Fruit fly (Drosophila melanogaster) Kc167 (cell line): ENCODE results near the gene CrebA.

Experiments
- Myc ChIP-seq: fragments of >200 bp; optimal IDR thresholded peaks from 2 replicates; lab custom pipeline; 2017; ENCODE audit warnings: missing external identifiers
- Sin3A ChIP-seq: fragments of >200 bp; optimal IDR thresholded peaks from 2 replicates; lab custom pipeline; 2018; ENCODE audit warnings: missing external identifiers
- h ChIP-seq: fragments of >200 bp; optimal IDR thresholded peaks from 3 replicates; lab custom pipeline; 2018; ENCODE audit warnings: missing external identifiers
- insv ChIP-seq: fragments of >200 bp; optimal IDR thresholded peaks from 3 replicates; lab custom pipeline; 2018; ENCODE audit warnings: missing external identifiers
- psq ChIP-seq: fragments of >200 bp; optimal IDR thresholded peaks from 2 replicates; lab custom pipeline; 2017; ENCODE audit warnings: missing external identifiers
- ttk ChIP-seq: sonication (Bioruptor generic); optimal IDR thresholded peaks from 2 replicates; lab custom pipeline; 2017; ENCODE audit warnings: missing external identifiers

CrebA gene

DNA sequence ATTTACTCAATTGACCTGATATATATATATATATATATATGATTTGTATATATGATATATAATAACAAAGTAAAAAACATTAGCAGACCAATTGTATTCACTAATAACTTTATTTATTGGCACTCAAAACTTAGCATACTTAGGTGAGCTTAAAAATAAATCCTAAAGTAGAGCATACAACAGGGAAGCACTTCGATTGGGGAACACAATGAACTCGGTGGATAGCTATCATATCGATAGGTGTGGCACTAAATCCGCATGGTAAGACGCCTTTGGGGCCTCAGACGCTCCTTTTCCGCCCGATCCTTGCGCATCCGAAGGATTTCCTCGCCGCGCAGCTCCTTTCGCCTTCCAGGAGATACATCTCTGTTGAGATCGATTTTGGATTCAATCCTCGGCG is 18.8 kb upstream of the CrebA start:
- TF ChIP-seq psq (lab: Kevin White, UChicago) (no peak), h (lab: Kevin White, UChicago) (no peak), insv (lab: Kevin White, UChicago) (no peak), ttk (lab: Kevin White, UChicago) (no peak), Sin3A (no peak), Myc (no peak)

- TF ChIP-seq Myc = no peak
- TF ChIP-seq Sin3A = no peak
- TF ChIP-seq insv (lab: Kevin White, UChicago) = no peak
- TF ChIP-seq psq (lab: Kevin White, UChicago) = no peak
- TF ChIP-seq ttk (lab: Kevin White, UChicago) = no peak
- no peak for TF ChIP-seq h (lab: Kevin White, UChicago)
These were observed 18.2 kb upstream of the CrebA start, which contains the start of gene CG13454 for dm6 chr3L:15516956-15517355. Gene CG13454 (minus strand): TSS chr3L:15517056.

DNA sequence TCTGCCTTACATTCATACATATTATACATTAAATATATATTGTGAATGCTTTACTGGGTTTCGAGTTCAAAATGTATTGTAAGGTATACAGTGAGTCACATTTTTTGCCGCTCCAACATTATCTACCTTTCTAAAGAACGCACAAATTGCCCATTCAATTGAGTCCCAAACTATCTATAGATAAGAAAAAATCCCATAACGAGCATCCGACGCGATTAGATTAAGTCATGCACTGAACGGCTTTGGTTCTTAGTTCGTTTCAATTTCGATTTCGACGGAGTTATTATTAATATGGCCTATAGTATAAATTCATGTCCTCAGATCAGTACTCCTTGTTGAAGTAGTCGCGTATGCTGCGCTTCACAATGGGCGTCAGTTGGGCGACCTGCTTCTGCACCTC is 17.7 kb upstream of the CrebA start:
- TF ChIP-seq psq (lab: Kevin White, UChicago) = no peak
- TF ChIP-seq ttk (lab: Kevin White, UChicago) = no peak
- no peak for TF ChIP-seq h (lab: Kevin White, UChicago)
- no peak for TF ChIP-seq Myc
- TF ChIP-seq Sin3A = no peak
- TF ChIP-seq insv (lab: Kevin White, UChicago) = no peak

- TF ChIP-seq Sin3A (no peak), psq (lab: Kevin White, UChicago) (no peak), h (lab: Kevin White, UChicago) (no peak), insv (lab: Kevin White, UChicago) (no peak), Myc (no peak), ttk (lab: Kevin White, UChicago) (no peak)
These were observed 16.9 kb upstream of the CrebA start for dm6 chr3L:15518344-15518743.

- no peak for TF ChIP-seq psq (lab: Kevin White, UChicago)
- no peak for TF ChIP-seq ttk (lab: Kevin White, UChicago)
- TF ChIP-seq insv (lab: Kevin White, UChicago) = no peak
- TF ChIP-seq h (lab: Kevin White, UChicago) = no peak
- no peak for TF ChIP-seq Sin3A
- TF ChIP-seq Myc = no peak
These were observed 15.7 kb upstream of the CrebA start, which contains the start of gene mex1 for dm6 chr3L:15519492-15519891. Gene mex1 (minus strand): TSS chr3L:15519592.

DNA sequence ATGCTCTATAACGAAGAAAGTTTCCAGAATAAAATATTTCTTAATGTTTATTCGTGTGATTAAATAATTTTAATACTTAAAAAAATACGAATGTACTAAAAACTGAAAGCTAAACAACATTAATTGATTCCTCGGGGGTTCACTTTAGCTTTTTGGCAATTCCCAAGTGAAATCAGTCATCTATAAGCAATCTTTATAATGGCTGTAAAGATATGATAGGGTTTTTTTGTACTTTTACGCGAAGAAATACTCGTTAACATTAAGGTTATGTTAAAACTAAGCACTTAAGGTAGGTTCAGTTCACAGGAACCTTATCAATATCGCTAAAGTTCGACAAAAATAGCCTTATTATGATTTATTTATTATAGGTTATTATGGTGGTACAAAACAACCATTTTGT is 15.3 kb upstream of the CrebA start:
- no peak for TF ChIP-seq h (lab: Kevin White, UChicago)
- no peak for TF ChIP-seq Myc
- TF ChIP-seq insv (lab: Kevin White, UChicago) = no peak
- TF ChIP-seq ttk (lab: Kevin White, UChicago) = no peak
- no peak for TF ChIP-seq psq (lab: Kevin White, UChicago)
- no peak for TF ChIP-seq Sin3A

DNA sequence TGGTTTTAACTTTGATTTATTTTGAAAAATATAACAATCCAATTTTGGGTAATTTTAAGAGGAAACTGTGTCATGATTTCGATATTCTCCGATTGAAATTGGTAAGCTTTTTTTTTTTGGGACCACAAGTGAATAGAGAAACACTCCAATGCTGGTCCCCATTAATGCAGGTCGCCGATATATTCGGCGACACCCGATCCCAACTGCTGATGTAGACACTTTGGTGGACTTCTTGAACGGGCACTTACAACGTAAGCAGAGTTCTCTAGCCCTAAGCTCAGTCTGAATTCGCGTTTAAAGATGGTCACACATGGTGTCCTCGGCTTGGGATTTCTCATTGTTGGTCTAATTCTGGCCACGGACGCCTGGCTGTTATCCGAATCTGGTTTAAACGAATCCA is 14.9 kb upstream of the CrebA start, which contains the start of gene yellow-k:
Gene yellow-k (plus strand): TSS at position 301 of the 400 bp plus-strand sequence.
- no peak for TF ChIP-seq Sin3A
- TF ChIP-seq ttk (lab: Kevin White, UChicago) = no peak
- TF ChIP-seq psq (lab: Kevin White, UChicago) = no peak
- TF ChIP-seq Myc = no peak
- TF ChIP-seq h (lab: Kevin White, UChicago) = no peak
- TF ChIP-seq insv (lab: Kevin White, UChicago) = no peak

DNA sequence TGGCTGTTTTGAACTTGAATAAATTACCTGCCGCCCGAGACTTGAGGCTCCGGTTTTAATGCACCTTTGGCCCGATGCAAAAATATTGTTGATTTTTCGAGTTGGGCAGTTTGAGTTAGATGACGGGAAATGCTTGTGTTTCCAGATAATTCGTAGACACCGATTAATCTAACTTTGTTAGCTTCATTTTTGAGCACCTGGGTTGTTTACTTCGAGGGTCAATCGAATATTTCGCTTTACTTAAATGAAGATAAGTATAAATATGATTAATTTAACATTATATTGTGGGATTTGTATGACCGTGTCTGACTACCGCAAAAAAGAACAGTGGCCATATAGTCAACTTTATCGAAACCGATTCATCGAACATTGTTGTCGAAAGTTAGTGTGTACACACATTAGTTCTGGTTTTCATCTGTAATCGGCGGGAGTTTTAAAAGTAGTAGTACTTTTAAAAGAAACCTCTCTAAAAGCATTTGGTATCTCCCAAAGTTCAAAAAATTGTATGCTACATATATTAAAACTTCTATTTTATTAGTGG is 11.3 kb upstream of the CrebA start, which contains the start of gene CG7945:
Gene CG7945 (minus strand): TSS at position 332 of the 541 bp plus-strand sequence.
- TF ChIP-seq Myc (no peak), ttk (lab: Kevin White, UChicago) (no peak), insv (lab: Kevin White, UChicago) (no peak), Sin3A (no peak), h (lab: Kevin White, UChicago) (no peak), psq (lab: Kevin White, UChicago) (no peak)

DNA sequence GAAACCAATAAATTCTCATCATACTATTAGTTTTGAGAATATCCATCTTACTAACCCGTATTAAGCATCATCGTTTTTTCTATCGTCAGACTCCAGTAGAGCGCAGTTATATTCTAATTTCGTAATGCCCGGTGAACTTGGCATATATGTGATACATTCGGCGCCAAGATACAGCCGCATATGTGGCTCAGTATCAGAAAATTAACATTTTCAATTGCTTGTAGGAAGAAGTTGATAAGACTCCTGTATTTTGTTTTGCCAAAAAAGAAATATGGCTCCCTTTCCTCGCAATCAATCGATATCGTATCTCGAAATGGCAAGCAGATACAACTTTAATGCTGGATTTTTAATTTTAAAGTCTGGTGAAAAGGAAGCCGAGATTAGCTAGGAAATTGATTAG is 10.0 kb upstream of the CrebA start, which contains the start of gene CG33986:
Gene CG33986 (minus strand): TSS at position 101 of the 400 bp plus-strand sequence.
- TF ChIP-seq h (lab: Kevin White, UChicago) (no peak), insv (lab: Kevin White, UChicago) (no peak), Sin3A (no peak), ttk (lab: Kevin White, UChicago) (no peak), Myc (no peak), psq (lab: Kevin White, UChicago) (no peak)

dm6 chr3L:15526712-15527111 is 8.5 kb upstream of the CrebA start, which contains the start of gene CG33985:
Gene CG33985 (minus strand): TSS chr3L:15526812.
- TF ChIP-seq Sin3A (no peak), Myc (no peak), insv (lab: Kevin White, UChicago) (no peak), h (lab: Kevin White, UChicago) (no peak), ttk (lab: Kevin White, UChicago) (no peak), psq (lab: Kevin White, UChicago) (no peak)

DNA sequence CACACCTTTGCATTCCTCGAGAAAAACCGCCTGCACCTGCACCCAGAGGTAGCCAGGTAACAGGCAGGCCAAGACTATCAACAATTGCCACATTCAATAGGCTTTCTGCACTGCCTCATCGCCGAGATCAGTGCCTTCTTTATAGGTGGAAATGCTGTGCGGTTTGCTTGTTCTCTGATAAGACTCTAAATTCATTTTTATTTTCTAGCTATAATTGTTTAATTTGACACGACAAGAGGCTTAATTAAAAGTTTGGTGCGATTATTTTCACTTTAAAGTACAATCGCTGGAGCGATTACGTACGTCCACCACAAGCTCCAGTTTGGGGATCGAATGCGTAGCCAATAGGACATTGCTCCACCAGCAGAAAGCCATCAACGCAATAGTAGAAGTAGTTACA is 7.8 kb upstream of the CrebA start, which contains the start of gene CG42729:
Gene CG42729 (minus strand): TSS at position 101 of the 400 bp plus-strand sequence.
- TF ChIP-seq Myc = no peak
- TF ChIP-seq ttk (lab: Kevin White, UChicago) = no peak
- TF ChIP-seq psq (lab: Kevin White, UChicago) = no peak
- TF ChIP-seq h (lab: Kevin White, UChicago) = no peak
- TF ChIP-seq insv (lab: Kevin White, UChicago) = no peak
- no peak for TF ChIP-seq Sin3A

dm6 chr3L:15528096-15528495 is 7.1 kb upstream of the CrebA start, which contains the start of gene CG42728:
Gene CG42728 (minus strand): TSS chr3L:15528196.
- TF ChIP-seq psq (lab: Kevin White, UChicago) = no peak
- no peak for TF ChIP-seq Sin3A
- TF ChIP-seq Myc = no peak
- TF ChIP-seq ttk (lab: Kevin White, UChicago) = no peak
- no peak for TF ChIP-seq insv (lab: Kevin White, UChicago)
- TF ChIP-seq h (lab: Kevin White, UChicago) = no peak
